Worm (Caenorhabditis elegans) whole organism, L3 larva: Measurements from ENCODE around the gene K08F8.15.
A peak's percentile ranks its signal among the peaks of the same experiment; 100 is the strongest.

Experiments used
- R02D3.7 ChIP-seq: fragments of 150-350 bp; optimal IDR thresholded peaks from 2 replicates; lab custom pipeline; 2014; ENCODE audit warnings: missing biosample characterization, missing genetic modification characterization
- ama-1 ChIP-seq: fragments of 150-350 bp; optimal IDR thresholded peaks from 2 replicates; lab custom pipeline; 2018
- ceh-16 ChIP-seq: sonication (generic microtip); optimal IDR thresholded peaks from 2 replicates; lab custom pipeline; 2017; ENCODE audit warnings: missing biosample characterization, missing genetic modification characterization
- ceh-9 ChIP-seq: sonication (generic microtip); optimal IDR thresholded peaks from 2 replicates; lab custom pipeline; 2018; ENCODE audit warnings: missing biosample characterization, missing genetic modification characterization
- egl-27 ChIP-seq: sonication (generic microtip); optimal IDR thresholded peaks from 4 replicates; lab custom pipeline; 2017; ENCODE audit warnings: missing biosample characterization, missing genetic modification reagents, missing genetic modification characterization
- elt-1 ChIP-seq: fragments of 150-350 bp; optimal IDR thresholded peaks from 2 replicates; lab custom pipeline; 2014; ENCODE audit warnings: missing biosample characterization, missing genetic modification characterization
- elt-2 ChIP-seq: sonication (generic microtip); optimal IDR thresholded peaks from 2 replicates; lab custom pipeline; 2016; ENCODE audit warnings: missing genetic modification reagents, mild to moderate bottlenecking, missing genetic modification characterization, missing compliant biosample characterization
- eor-1 ChIP-seq, 2 experiments: fragments of 150-350 bp; optimal IDR thresholded peaks; 2 replicates each; lab custom pipeline; 2014 to 2018; ENCODE audit warnings: missing biosample characterization in 2 of 2, missing genetic modification characterization in 2 of 2
- fkh-2 ChIP-seq: fragments of 150-350 bp; optimal IDR thresholded peaks from 2 replicates; lab custom pipeline; 2014; ENCODE audit warnings: missing biosample characterization, missing genetic modification reagents, missing genetic modification characterization
- fos-1 ChIP-seq: fragments of 150-350 bp; optimal IDR thresholded peaks from 2 replicates; lab custom pipeline; 2014; ENCODE audit warnings: missing biosample characterization, missing genetic modification characterization
- hmg-11 ChIP-seq: sonication (generic microtip); optimal IDR thresholded peaks from 2 replicates; lab custom pipeline; 2016; ENCODE audit warnings: missing genetic modification characterization, missing compliant biosample characterization
- jun-1 ChIP-seq: fragments of 150-350 bp; optimal IDR thresholded peaks from 2 replicates; lab custom pipeline; 2014; ENCODE audit warnings: missing biosample characterization, missing genetic modification reagents, missing genetic modification characterization
- lin-15B ChIP-seq: fragments of 150-350 bp; optimal IDR thresholded peaks from 2 replicates; lab custom pipeline; 2014; ENCODE audit warnings: missing biosample characterization, missing genetic modification characterization
- lin-39 ChIP-seq: fragments of 150-350 bp; optimal IDR thresholded peaks from 2 replicates; lab custom pipeline; 2018; ENCODE audit warnings: missing biosample characterization, missing genetic modification reagents, missing genetic modification characterization
- lsy-12 ChIP-seq: sonication (generic microtip); optimal IDR thresholded peaks from 2 replicates; lab custom pipeline; 2016; ENCODE audit warnings: mild to moderate bottlenecking, missing genetic modification characterization, missing compliant biosample characterization
- mml-1 ChIP-seq: fragments of 150-350 bp; sonication (generic microtip); optimal IDR thresholded peaks from 3 replicates; lab custom pipeline; 2014; ENCODE audit warnings: missing biosample characterization, missing genetic modification characterization
- nfya-1 ChIP-seq: sonication (generic microtip); optimal IDR thresholded peaks from 2 replicates; lab custom pipeline; 2017; ENCODE audit warnings: missing genetic modification characterization, mild to moderate bottlenecking, missing compliant biosample characterization, antibody characterized with exemption, moderate library complexity; ENCODE audit not compliant: insufficient read depth
- nhr-12 ChIP-seq: fragments of 150-350 bp; optimal IDR thresholded peaks from 2 replicates; lab custom pipeline; 2014; ENCODE audit warnings: missing biosample characterization, missing genetic modification characterization
- nhr-23 ChIP-seq: fragments of 150-350 bp; optimal IDR thresholded peaks from 2 replicates; lab custom pipeline; 2014; ENCODE audit warnings: missing biosample characterization, missing genetic modification reagents, missing genetic modification characterization
- nhr-237 ChIP-seq: fragments of 150-350 bp; optimal IDR thresholded peaks from 2 replicates; lab custom pipeline; 2014; ENCODE audit warnings: missing biosample characterization, missing genetic modification characterization
- nhr-28 ChIP-seq: fragments of 150-350 bp; optimal IDR thresholded peaks from 2 replicates; lab custom pipeline; 2014; ENCODE audit warnings: missing biosample characterization, missing genetic modification characterization
- nhr-43 ChIP-seq: sonication (generic microtip); optimal IDR thresholded peaks from 2 replicates; lab custom pipeline; 2016; ENCODE audit warnings: mild to moderate bottlenecking, missing genetic modification characterization, missing compliant biosample characterization; ENCODE audit not compliant: poor library complexity, severe bottlenecking
- nhr-67 ChIP-seq: fragments of 150-350 bp; optimal IDR thresholded peaks from 2 replicates; lab custom pipeline; 2014; ENCODE audit warnings: missing biosample characterization, missing genetic modification characterization
- nhr-76 ChIP-seq: fragments of 150-350 bp; sonication (generic microtip); optimal IDR thresholded peaks from 5 replicates; lab custom pipeline; 2014; ENCODE audit warnings: missing biosample characterization, missing genetic modification characterization
- nhr-77 ChIP-seq: fragments of 150-350 bp; optimal IDR thresholded peaks from 2 replicates; lab custom pipeline; 2014; ENCODE audit warnings: missing biosample characterization, missing genetic modification characterization
- pha-4 ChIP-seq: fragments of 150-350 bp; optimal IDR thresholded peaks from 2 replicates; lab custom pipeline; 2014; ENCODE audit warnings: missing biosample characterization, missing genetic modification reagents, missing genetic modification characterization
- pqm-1 ChIP-seq: fragments of 150-350 bp; optimal IDR thresholded peaks from 2 replicates; lab custom pipeline; 2017; ENCODE audit warnings: missing biosample characterization, missing genetic modification characterization, inconsistent platforms
- skn-1 ChIP-seq: fragments of 150-350 bp; optimal IDR thresholded peaks from 2 replicates; lab custom pipeline; 2014; ENCODE audit warnings: missing biosample characterization, missing genetic modification characterization
- unc-39 ChIP-seq: sonication (generic microtip); optimal IDR thresholded peaks from 4 replicates; lab custom pipeline; 2017; ENCODE audit warnings: missing biosample characterization, missing genetic modification characterization
- unc-62 ChIP-seq: fragments of 150-350 bp; sonication (generic microtip); optimal IDR thresholded peaks from 4 replicates; lab custom pipeline; 2014; ENCODE audit warnings: missing biosample characterization, missing genetic modification reagents, missing genetic modification characterization
- zag-1 ChIP-seq: fragments of 150-350 bp; optimal IDR thresholded peaks from 2 replicates; lab custom pipeline; 2014; ENCODE audit warnings: missing biosample characterization, missing genetic modification characterization
- ztf-11 ChIP-seq: fragments of 150-350 bp; optimal IDR thresholded peaks from 2 replicates; lab custom pipeline; 2014; ENCODE audit warnings: missing biosample characterization, missing genetic modification characterization
- ztf-4 ChIP-seq: fragments of 150-350 bp; optimal IDR thresholded peaks from 2 replicates; lab custom pipeline; 2014; ENCODE audit warnings: missing biosample characterization, missing genetic modification characterization

The K08F8.15 gene

DNA sequence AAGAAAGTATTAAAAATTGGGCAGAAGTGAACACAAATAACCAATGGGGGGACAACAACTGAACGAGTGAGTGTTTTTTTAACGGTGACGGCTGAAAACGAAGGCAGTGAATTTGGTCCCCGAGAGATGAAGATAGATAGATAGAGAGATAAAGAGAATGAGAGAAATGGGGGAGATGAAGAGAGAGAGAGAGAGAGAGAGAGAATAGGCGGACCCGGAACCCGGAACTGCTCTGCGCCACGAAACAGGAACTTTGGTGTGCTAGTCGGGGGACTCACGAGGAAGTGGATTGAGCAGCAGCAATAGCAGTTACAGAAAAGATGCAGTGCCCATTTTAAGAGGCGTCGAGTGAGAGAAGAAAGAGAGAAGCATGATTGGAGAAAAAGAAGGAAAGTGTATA is 29.8 kb downstream of the K08F8.15 start (continued):
- TF ChIP-seq ama-1 (lab: Kevin White, UChicago) (no peak), nhr-28 (no peak), nhr-43 (tag; lab: Kevin White, UChicago) (no peak), nhr-67 (no peak)

DNA sequence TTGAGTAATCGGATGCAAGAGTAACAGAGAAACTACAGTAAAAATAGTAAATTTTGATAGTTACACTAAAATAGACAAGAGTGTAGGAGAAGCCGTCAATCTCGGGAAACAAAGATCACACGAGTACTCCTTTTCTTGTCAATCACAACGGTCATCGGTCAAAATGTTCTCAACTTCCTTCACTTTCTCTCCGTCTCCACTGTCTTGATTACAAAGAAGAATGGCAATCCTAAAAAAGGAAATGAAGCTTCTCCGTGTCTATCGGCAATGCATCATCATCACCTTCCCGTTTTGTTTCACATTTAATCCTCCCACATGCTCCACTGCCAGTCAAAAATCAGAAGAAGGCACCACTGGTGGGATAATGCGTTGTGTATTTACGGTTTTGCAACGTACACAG is 33.1 kb downstream of the K08F8.15 start:
- TF ChIP-seq egl-27 (tag; lab: Kevin White, UChicago) (no peak), unc-62 (GFP tag; lab: Kevin White, UChicago) (peak; percentile 86), ztf-11 (tag; lab: Kevin White, UChicago) (no peak), lin-39 (tag; lab: Kevin White, UChicago) (peak; percentile 47)

DNA sequence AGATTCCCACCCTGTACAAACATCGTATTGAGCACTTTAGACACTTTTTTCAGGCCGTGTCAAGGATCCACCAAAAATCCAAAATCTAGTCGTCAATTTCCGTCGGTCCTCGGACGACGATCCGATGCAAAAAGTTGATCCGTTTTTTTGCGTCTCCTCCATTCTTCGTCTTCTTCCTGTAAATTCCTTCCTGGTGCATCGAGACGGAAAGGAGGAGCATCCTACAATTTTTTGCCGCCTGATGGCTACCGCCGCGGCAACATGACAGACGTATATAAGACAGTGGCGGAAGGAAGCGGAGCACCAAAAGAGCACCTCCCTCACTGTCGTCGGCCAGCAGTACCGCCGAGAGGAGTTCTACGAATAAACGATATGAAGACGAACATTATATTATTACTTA is 34.2 kb downstream of the K08F8.15 start, which contains the start of gene appg-2:
appg-2 (plus strand) TSS at position 301 of the 400 bp plus-strand sequence.
- TF ChIP-seq elt-2: no peak
- no peak for TF ChIP-seq ceh-16 (tag; lab: Kevin White, UChicago)
- TF ChIP-seq ztf-4 (tag; lab: Kevin White, UChicago): no peak
- no peak for TF ChIP-seq zag-1 (tag; lab: Kevin White, UChicago)
- no peak for TF ChIP-seq ceh-9 (tag; lab: Kevin White, UChicago)
- TF ChIP-seq, all 47 proteins: peak for 0

DNA sequence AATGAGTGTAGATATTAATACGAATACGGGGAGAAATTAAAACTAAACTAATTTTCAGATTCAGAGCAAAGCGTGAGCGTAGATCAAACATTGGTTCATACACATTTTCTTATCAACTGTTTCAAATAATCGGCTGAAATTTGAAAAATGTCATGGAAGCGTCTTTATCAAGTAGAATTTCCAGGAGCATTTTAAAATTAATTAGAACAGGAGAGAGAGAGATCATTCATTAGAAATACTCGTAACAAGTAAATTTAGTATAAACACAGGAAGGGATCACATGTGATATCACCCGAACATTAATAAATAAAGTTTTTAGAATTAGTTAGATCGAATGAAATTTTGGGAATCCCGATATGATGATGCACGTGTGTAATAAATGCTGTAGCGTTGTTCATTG is 40.3 kb downstream of the K08F8.15 start, which contains the start of gene pho-13:
pho-13 (minus strand) TSS at position 101 of the 400 bp plus-strand sequence.
- TF ChIP-seq pqm-1 (tag; lab: Kevin White, UChicago): no peak
- TF ChIP-seq nhr-12 (tag; lab: Kevin White, UChicago): no peak
- peak; percentile 6 for TF ChIP-seq elt-2
- no peak for TF ChIP-seq unc-39 (tag; lab: Kevin White, UChicago)
- TF ChIP-seq nhr-76 (tag; lab: Kevin White, UChicago): no peak

DNA sequence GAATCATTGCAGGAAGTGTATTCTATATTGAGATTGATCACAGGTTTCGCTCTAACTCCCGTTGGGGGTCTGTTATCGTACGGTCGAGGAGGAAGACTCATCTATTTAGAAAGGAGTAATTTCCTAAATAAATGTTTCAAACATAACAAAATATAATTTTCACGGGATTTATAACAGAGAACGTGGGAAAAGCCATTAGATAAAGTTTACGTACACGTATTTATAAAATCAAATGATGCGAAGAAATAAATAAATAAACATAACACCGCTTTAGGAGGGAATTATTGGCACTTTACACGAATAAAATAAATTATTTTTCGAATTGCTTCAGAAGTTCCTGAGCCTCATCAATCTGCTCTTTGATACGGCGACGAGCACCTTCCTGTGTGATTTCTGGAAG is 41.9 kb downstream of the K08F8.15 start, which contains the start of gene F07H5.10:
F07H5.10 (minus strand) TSS at position 101 of the 400 bp plus-strand sequence.
- TF ChIP-seq nhr-77 (no peak), fkh-2 (tag; lab: Kevin White, UChicago) (no peak), lsy-12 (no peak), unc-62 (GFP tag; lab: Kevin White, UChicago) (no peak), ama-1 (lab: Kevin White, UChicago) (no peak), jun-1 (tag; lab: Kevin White, UChicago) (no peak), nhr-237 (tag; lab: Kevin White, UChicago) (no peak), R02D3.7 (tag; lab: Kevin White, UChicago) (no peak), hmg-11 (tag; lab: Kevin White, UChicago) (no peak), pha-4 (tag; lab: Kevin White, UChicago) (no peak), elt-1 (no peak), unc-39 (tag; lab: Kevin White, UChicago) (no peak), nfya-1 (no peak), pqm-1 (tag; lab: Kevin White, UChicago) (no peak), ceh-16 (tag; lab: Kevin White, UChicago) (no peak), lin-15B (no peak)

DNA sequence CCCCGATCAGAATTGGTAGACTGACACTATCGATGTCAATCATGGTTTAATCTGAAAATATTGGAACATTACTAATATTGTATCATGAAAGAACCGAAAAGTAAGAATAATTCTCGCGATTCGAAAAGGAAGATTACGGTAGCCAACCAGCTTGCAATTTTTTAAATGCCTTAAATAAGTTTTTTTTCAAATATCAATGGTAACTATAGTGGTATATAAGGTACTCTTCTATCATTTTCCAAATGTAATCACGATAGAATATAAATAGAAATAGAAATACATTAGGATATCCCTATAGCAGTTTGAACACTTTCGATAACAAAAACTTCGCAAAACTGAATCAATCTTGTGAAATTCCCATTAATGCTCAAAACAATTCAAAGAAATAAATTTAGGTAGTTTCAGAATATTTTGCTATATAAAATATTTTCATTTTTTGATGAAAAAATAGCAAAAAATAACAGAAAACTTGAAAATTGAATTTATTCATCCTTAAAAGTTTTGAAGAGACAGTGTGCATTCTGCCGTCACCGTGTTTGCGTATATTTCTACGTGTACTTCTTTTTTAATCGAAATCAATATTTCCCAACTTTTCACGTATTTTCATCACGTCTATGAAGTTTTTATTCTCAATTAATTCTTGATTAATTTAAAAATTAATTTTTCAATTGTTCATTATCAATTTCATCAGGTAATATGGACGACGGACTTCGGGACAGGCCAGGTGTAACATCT is 44.2 kb downstream of the K08F8.15 start, which contains the start of the genes F46C5.9 and rer-1:
F46C5.9 (minus strand) TSS at position 51 of the 735 bp plus-strand sequence.
rer-1 (plus strand) TSS at position 692 of the 735 bp plus-strand sequence.
- TF ChIP-seq nhr-23 (tag; lab: Kevin White, UChicago): peak; percentile 7
- no peak for TF ChIP-seq skn-1 (tag; lab: Kevin White, UChicago)
- TF ChIP-seq eor-1 (tag; optimal IDR thresholded peaks at IDR 0.05; lab: Kevin White, UChicago): no peak
- TF ChIP-seq fos-1: no peak
- TF ChIP-seq mml-1 (tag; lab: Kevin White, UChicago): no peak
- TF ChIP-seq pha-4 (tag; lab: Kevin White, UChicago): peak; percentile 66
- TF ChIP-seq elt-1: no peak
- TF ChIP-seq lin-15B: no peak
